Worm (Caenorhabditis elegans) whole organism, mixed stage, embryonic: Measurements from ENCODE around the gene C35C5.10.

ENCODE experiments used
- M03D4.4 ChIP-seq: sonication (generic microtip); optimal IDR thresholded peaks from 2 replicates; lab custom pipeline; 2017; ENCODE audit warnings: mild to moderate bottlenecking, missing genetic modification characterization, missing compliant biosample characterization
- bed-3 ChIP-seq: fragments of 200-800 bp; sonication (Bioruptor generic); optimal IDR thresholded peaks from 3 replicates; lab custom pipeline; 2018; ENCODE audit warnings: mild to moderate bottlenecking, missing genetic modification characterization, moderate library complexity, missing compliant biosample characterization
- ceh-39 ChIP-seq: fragments of 150-350 bp; optimal IDR thresholded peaks from 2 replicates; lab custom pipeline; 2014; ENCODE audit warnings: missing biosample characterization, missing genetic modification characterization
- ceh-43 ChIP-seq: fragments of 200-800 bp; sonication (Bioruptor generic); optimal IDR thresholded peaks from 2 replicates; lab custom pipeline; 2018; ENCODE audit warnings: mild to moderate bottlenecking, missing genetic modification characterization, moderate library complexity, missing compliant biosample characterization
- ceh-83 ChIP-seq: fragments of 200-800 bp; sonication (Bioruptor generic); optimal IDR thresholded peaks from 2 replicates; lab custom pipeline; 2018; ENCODE audit warnings: mild to moderate bottlenecking, missing genetic modification characterization, missing compliant biosample characterization
- ces-1 ChIP-seq: fragments of 150-350 bp; optimal IDR thresholded peaks from 2 replicates; lab custom pipeline; 2014; ENCODE audit warnings: missing biosample characterization, missing genetic modification reagents, missing genetic modification characterization
- cnd-1 ChIP-seq: fragments of 200-800 bp; sonication (Bioruptor generic); optimal IDR thresholded peaks from 2 replicates; lab custom pipeline; 2018; ENCODE audit warnings: mild to moderate bottlenecking, missing genetic modification characterization, missing compliant biosample characterization
- drap-1 ChIP-seq: fragments of 200-800 bp; sonication (Bioruptor generic); optimal IDR thresholded peaks from 3 replicates; lab custom pipeline; 2018; ENCODE audit warnings: mild to moderate bottlenecking, missing genetic modification characterization, missing compliant biosample characterization
- elt-3 ChIP-seq: fragments of 150-350 bp; optimal IDR thresholded peaks from 2 replicates; lab custom pipeline; 2014; ENCODE audit warnings: missing biosample characterization, missing genetic modification characterization
- flh-1 ChIP-seq: fragments of 200-800 bp; sonication (Bioruptor generic); optimal IDR thresholded peaks from 2 replicates; lab custom pipeline; 2018; ENCODE audit warnings: mild to moderate bottlenecking, missing genetic modification characterization, moderate library complexity, missing compliant biosample characterization
- hlh-1 ChIP-seq: fragments of 150-350 bp; optimal IDR thresholded peaks from 2 replicates; lab custom pipeline; 2014; ENCODE audit warnings: missing biosample characterization, missing genetic modification reagents, missing genetic modification characterization
- lin-13 ChIP-seq: fragments of 150-350 bp; optimal IDR thresholded peaks from 2 replicates; lab custom pipeline; 2014; ENCODE audit warnings: missing biosample characterization, missing genetic modification characterization
- lin-32 ChIP-seq: fragments of 200-800 bp; sonication (Bioruptor generic); optimal IDR thresholded peaks from 2 replicates; lab custom pipeline; 2018; ENCODE audit warnings: mild to moderate bottlenecking, missing genetic modification characterization, missing compliant biosample characterization
- lsy-2 ChIP-seq: fragments of 150-350 bp; optimal IDR thresholded peaks from 2 replicates; lab custom pipeline; 2014; ENCODE audit warnings: missing biosample characterization, missing genetic modification characterization
- mab-5 ChIP-seq: fragments of 150-350 bp; optimal IDR thresholded peaks from 2 replicates; lab custom pipeline; 2014; ENCODE audit warnings: missing biosample characterization, missing genetic modification characterization
- mep-1 ChIP-seq: fragments of 150-350 bp; optimal IDR thresholded peaks from 2 replicates; lab custom pipeline; 2017; ENCODE audit warnings: missing biosample characterization, missing genetic modification reagents, missing genetic modification characterization, inconsistent platforms
- mls-2 ChIP-seq: sonication (generic microtip); optimal IDR thresholded peaks from 2 replicates; lab custom pipeline; 2016; ENCODE audit warnings: mild to moderate bottlenecking, missing genetic modification characterization, moderate library complexity, missing compliant biosample characterization
- nhr-12 ChIP-seq: fragments of 150-350 bp; optimal IDR thresholded peaks from 2 replicates; lab custom pipeline; 2014; ENCODE audit warnings: missing biosample characterization, missing genetic modification characterization
- nhr-2 ChIP-seq: fragments of 150-350 bp; optimal IDR thresholded peaks from 2 replicates; lab custom pipeline; 2014; ENCODE audit warnings: missing biosample characterization, missing genetic modification characterization
- nhr-237 ChIP-seq: fragments of 150-350 bp; optimal IDR thresholded peaks from 2 replicates; lab custom pipeline; 2014; ENCODE audit warnings: missing biosample characterization, missing genetic modification characterization
- nhr-28 ChIP-seq: fragments of 150-350 bp; optimal IDR thresholded peaks from 2 replicates; lab custom pipeline; 2014; ENCODE audit warnings: missing biosample characterization, missing genetic modification characterization
- nhr-76 ChIP-seq: sonication (generic microtip); optimal IDR thresholded peaks from 2 replicates; lab custom pipeline; 2017; ENCODE audit warnings: missing biosample characterization, missing genetic modification characterization
- pha-4 ChIP-seq: fragments of 150-350 bp; optimal IDR thresholded peaks from 2 replicates; lab custom pipeline; 2018; ENCODE audit warnings: missing biosample characterization, missing genetic modification reagents, missing genetic modification characterization
- sem-2 ChIP-seq: fragments of 200-800 bp; sonication (Bioruptor generic); optimal IDR thresholded peaks from 2 replicates; lab custom pipeline; 2018; ENCODE audit warnings: mild to moderate bottlenecking, missing genetic modification characterization, missing compliant biosample characterization
- snpc-4 ChIP-seq: fragments of 150-350 bp; optimal IDR thresholded peaks from 2 replicates; lab custom pipeline; 2014; ENCODE audit warnings: missing biosample characterization, missing genetic modification characterization
- tbx-8 ChIP-seq: fragments of 200-800 bp; sonication (Bioruptor generic); optimal IDR thresholded peaks from 2 replicates; lab custom pipeline; 2018; ENCODE audit warnings: mild to moderate bottlenecking, missing genetic modification characterization, moderate library complexity, missing compliant biosample characterization
- unc-120 ChIP-seq: sonication (generic microtip); optimal IDR thresholded peaks from 2 replicates; lab custom pipeline; 2017; ENCODE audit warnings: missing genetic modification characterization, missing compliant biosample characterization; ENCODE audit not compliant: poor library complexity, severe bottlenecking
- unc-39 ChIP-seq: fragments of 150-350 bp; optimal IDR thresholded peaks from 2 replicates; lab custom pipeline; 2014; ENCODE audit warnings: missing biosample characterization, missing genetic modification characterization
- unc-62 ChIP-seq: fragments of 150-350 bp; optimal IDR thresholded peaks from 2 replicates; lab custom pipeline; 2014; ENCODE audit warnings: missing biosample characterization, missing genetic modification reagents, missing genetic modification characterization
- ztf-11 ChIP-seq: fragments of 150-350 bp; optimal IDR thresholded peaks from 2 replicates; lab custom pipeline; 2014; ENCODE audit warnings: missing biosample characterization, missing genetic modification characterization

Gene C35C5.10

DNA sequence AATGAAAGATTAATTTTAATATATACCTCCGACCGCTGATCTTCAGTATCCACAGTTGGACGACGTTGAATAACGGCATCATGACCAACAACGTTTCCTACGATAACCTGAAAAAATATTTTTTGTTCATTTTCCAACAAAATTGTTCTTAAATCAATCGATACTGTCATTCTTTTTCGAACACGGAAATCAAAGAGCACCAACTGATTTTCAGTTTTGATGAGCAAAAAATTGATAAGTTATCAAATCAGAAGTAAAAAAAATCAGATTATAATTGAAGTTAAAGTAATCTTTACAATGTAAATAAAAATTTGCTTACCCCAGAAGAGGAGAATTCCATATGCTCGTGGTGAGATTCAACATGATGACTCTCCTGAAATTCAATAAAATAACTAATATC is 37.6 kb upstream of the C35C5.10 start:
- TF ChIP-seq ztf-11 (tag; lab: Kevin White, UChicago) (no peak), snpc-4 (tag; lab: Kevin White, UChicago) (no peak)
- TF ChIP-seq, all 35 proteins: peak for 0

DNA sequence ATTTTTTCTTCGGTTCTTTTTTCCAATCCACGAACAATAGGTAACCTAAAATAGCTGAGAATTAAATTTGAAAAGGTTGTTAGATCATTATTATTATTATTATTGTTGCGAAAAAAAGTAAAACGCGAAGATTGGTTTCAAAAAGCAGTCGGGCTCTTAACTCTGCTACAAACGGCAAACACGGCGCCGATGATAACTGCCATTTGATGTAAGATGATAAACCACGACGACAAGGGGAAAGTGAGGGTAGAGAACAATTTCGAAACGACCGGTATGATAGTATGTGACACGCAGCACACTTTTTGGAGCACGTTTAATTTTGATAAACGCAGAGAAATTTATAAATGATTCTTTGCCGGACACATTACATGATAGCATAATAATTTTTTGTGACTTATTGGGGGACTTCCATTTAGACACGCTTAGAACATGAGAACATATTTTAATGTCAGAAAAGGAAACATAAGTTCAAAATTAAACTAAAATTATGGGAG is 37.0 kb upstream of the C35C5.10 start, which contains the start of gene hpo-34:
TSS of gene hpo-34 (minus strand) at position 51 of the 494 bp plus-strand sequence.
- TF ChIP-seq nhr-237 (tag; lab: Kevin White, UChicago), result no peak
- no peak for TF ChIP-seq ceh-39
- no peak for TF ChIP-seq sem-2 (GFP tag; lab: Kevin White, UChicago)
- no peak for TF ChIP-seq lsy-2 (tag; lab: Kevin White, UChicago)
- no peak for TF ChIP-seq nhr-12 (tag; lab: Kevin White, UChicago)

DNA sequence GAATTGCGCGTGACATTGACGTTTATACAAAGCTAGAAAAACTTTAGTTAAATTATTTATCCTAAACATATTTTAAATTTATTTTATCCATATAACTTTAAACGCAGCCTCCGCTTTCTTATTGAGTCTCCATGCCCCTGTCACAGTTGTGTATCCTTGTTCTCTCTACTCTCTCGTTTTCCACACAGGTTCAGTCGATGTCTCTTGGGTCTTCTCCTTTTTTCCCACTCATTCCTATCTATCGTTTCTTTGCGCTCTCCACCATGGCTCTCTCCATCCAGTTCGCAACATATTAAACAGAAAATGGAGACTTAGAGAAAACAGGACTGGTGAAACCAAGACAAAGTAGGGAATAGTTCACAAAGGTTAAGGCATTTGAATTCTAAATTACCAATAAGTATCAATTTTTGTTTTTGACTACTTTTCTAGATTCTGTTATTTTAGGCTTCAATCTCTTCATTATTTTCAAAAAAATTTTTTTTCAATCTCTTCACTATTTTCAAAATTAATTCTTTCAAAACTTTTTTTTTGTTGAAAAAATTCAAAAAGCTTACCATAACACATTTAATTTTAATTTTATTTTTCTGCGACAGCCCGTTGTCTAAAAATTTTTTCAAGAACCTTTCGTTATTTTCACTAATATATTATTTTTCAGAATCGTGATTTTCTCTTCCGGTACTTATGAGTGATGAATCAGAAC is 33.8 kb upstream of the C35C5.10 start, which contains the start of gene sdc-2:
TSS of gene sdc-2 (plus strand) at position 650 of the 700 bp plus-strand sequence.
- TF ChIP-seq lin-32 (GFP tag; lab: Kevin White, UChicago) (no peak), cnd-1 (tag; lab: Kevin White, UChicago) (peak; percentile 26), mep-1 (tag; lab: Kevin White, UChicago) (peak; percentile 70), pha-4 (tag; lab: Kevin White, UChicago) (peak; percentile 52), hlh-1 (tag; lab: Kevin White, UChicago) (peak; percentile 75), ceh-43 (GFP tag; lab: Kevin White, UChicago) (no peak), mab-5 (tag; lab: Kevin White, UChicago) (no peak), ztf-11 (tag; lab: Kevin White, UChicago) (no peak), ceh-83 (GFP tag; lab: Kevin White, UChicago) (no peak), drap-1 (GFP tag; lab: Kevin White, UChicago) (peak; percentile 14), unc-62 (peak; percentile 43), mls-2 (tag; lab: Kevin White, UChicago) (no peak), unc-120 (tag; lab: Kevin White, UChicago) (peak; percentile 82), nhr-237 (tag; lab: Kevin White, UChicago) (peak; percentile 61), nhr-76 (no peak)
- TF ChIP-seq, all 35 proteins: peak for 8

DNA sequence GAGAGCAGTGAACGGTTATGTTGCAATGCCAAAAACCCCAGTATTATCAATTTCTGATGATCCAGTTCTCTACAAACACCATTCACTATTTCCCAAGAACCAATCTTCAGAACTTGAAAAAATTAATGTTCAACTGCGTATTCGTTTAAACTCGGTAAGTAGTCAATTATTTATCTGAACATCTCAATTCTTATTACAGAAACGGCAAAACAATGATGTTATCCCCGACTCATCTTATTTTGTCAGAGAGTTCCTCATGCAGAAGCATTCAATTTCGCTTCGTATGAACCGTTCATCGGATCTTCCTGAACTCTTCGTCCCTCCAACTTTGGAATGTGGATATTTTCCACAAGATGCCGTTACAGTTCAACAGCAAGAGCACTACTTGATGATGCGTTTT is 32.3 kb upstream of the C35C5.10 start:
- TF ChIP-seq tbx-8 (GFP tag; lab: Kevin White, UChicago) (no peak), nhr-2 (no peak), mep-1 (tag; lab: Kevin White, UChicago) (no peak), unc-62 (no peak), nhr-28 (no peak), snpc-4 (tag; lab: Kevin White, UChicago) (no peak), mls-2 (tag; lab: Kevin White, UChicago) (no peak), flh-1 (GFP tag; lab: Kevin White, UChicago) (no peak), elt-3 (tag; lab: Kevin White, UChicago) (no peak), ces-1 (GFP tag; lab: Kevin White, UChicago) (no peak)
- TF ChIP-seq, all 35 proteins: peak for 0

DNA sequence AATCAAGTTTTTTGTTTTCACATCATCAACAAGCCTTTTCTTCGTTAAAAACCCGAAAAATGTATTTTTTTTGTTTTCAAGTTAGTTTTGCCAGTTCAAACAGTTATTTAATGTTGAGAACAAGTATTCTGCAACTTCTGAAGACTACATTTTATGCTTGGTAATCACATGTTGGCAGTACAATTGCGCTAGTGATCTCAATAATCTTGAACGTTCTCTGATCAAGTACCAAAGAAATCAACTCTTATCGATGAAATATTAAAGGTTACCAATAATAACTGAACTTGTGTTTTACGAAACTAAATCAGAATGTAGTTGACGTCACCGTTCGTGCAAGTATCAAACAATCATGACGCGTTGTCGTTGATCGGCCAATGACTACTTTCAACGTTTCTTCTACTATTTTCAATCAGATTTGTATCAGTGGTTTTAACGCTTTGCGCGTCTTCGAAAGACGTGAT is 22.5 kb upstream of the C35C5.10 start, which contains the start of gene C35C5.8:
TSS of gene C35C5.8 (plus strand) at position 51 of the 461 bp plus-strand sequence.
- TF ChIP-seq mep-1 (tag; lab: Kevin White, UChicago) (no peak), elt-3 (tag; lab: Kevin White, UChicago) (no peak), nhr-76 (no peak), M03D4.4 (tag; lab: Kevin White, UChicago) (no peak)

DNA sequence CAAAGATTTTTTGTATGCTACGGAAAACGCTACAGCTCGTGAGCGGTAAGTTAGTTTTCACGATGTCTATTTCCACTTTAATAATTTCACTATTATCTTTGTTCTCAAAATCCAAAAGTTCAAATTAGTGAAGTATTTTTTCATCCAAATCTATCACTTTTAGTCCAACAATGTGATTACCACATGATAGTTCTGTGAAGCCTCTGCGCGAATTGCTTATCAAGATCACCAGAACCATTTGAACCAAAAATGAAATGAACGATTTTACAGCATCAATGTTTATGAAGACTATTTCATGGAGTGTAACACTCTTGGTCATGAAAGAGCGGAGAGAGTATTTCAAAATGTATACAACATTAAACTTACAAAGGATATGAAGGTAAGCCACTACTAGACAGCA is 21.6 kb upstream of the C35C5.10 start:
- no peak for TF ChIP-seq bed-3 (GFP tag; lab: Kevin White, UChicago)
- TF ChIP-seq lin-13, result no peak
- TF ChIP-seq tbx-8 (GFP tag; lab: Kevin White, UChicago), result no peak
- TF ChIP-seq mab-5 (tag; lab: Kevin White, UChicago), result no peak
- TF ChIP-seq unc-62, result no peak
- TF ChIP-seq ceh-43 (GFP tag; lab: Kevin White, UChicago), result no peak
- no peak for TF ChIP-seq unc-39 (tag; lab: Kevin White, UChicago)
- no peak for TF ChIP-seq nhr-28
- TF ChIP-seq unc-120 (tag; lab: Kevin White, UChicago), result no peak
- no peak for TF ChIP-seq cnd-1 (tag; lab: Kevin White, UChicago)
- TF ChIP-seq, all 35 proteins: peak for 0
